Worm (Caenorhabditis elegans): Measurements from ENCODE around the gene F59E12.1.

DNA sequence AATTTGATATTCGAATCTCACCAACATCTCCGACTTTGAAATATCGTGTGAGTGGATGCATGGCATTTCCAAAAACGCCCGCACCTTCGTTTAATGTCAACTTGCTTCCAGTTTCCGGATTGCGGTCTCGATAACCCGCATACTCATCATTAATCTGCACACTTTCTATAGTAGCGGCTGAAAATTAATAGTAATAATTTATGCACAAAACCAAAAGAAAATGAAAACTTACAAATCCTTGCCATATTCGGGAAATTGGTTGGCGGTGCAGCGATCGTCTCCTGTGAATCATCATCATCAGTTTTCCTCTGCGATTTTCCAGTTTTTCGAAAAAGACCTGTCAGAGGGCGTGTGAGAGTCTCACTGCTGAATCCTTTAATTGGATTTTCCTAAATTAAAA is 5.8 kb downstream of the F59E12.1 start:
- TF ChIP-seq him-1 (tag; optimal IDR thresholded peaks at IDR 0.05) (no peak), dao-5 (tag; optimal IDR thresholded peaks at IDR 0.05) (no peak)
